Worm (Caenorhabditis elegans) whole organism, L4 larva: ENCODE data around the gene ddx-15.

Experiments
- D1046.2 ChIP-seq: fragments of 200-800 bp; sonication (Bioruptor generic); IDR thresholded peaks from 2 replicates; pipeline ENCODE4 v1.3.6; 2022; ENCODE audit warnings: missing genetic modification characterization, missing compliant biosample characterization
- F10B5.3 ChIP-seq: sonication (generic microtip); optimal IDR thresholded peaks from 2 replicates; lab custom pipeline; 2016; ENCODE audit warnings: mild to moderate bottlenecking, missing genetic modification characterization, missing compliant biosample characterization
- F44E2.7 ChIP-seq: fragments of 200-800 bp; sonication (Bioruptor generic); IDR thresholded peaks from 2 replicates; pipeline ENCODE4 v2.1.2; 2022; ENCODE audit warnings: missing genetic modification characterization, missing compliant biosample characterization
- T20F7.1 ChIP-seq: fragments of 200-800 bp; sonication (Bioruptor generic); optimal IDR thresholded peaks from 2 replicates; lab custom pipeline; 2018; ENCODE audit warnings: mild to moderate bottlenecking, missing genetic modification characterization, missing compliant biosample characterization
- T26A8.4 ChIP-seq: fragments of 200-800 bp; sonication (Bioruptor generic); IDR thresholded peaks from 2 replicates; pipeline ENCODE4 v1.3.6; 2022; ENCODE audit warnings: missing genetic modification characterization, missing compliant biosample characterization
- Y5F2A.4 ChIP-seq: fragments of 200-800 bp; sonication (Bioruptor generic); optimal IDR thresholded peaks from 2 replicates; lab custom pipeline; 2018; ENCODE audit warnings: mild to moderate bottlenecking, missing genetic modification characterization, missing compliant biosample characterization
- ZK546.5 ChIP-seq, 2 experiments: sonication (generic microtip); optimal IDR thresholded peaks; 2 replicates each; lab custom pipeline; 2017; ENCODE audit warnings: missing biosample characterization in 2 of 2, missing genetic modification characterization in 2 of 2
- aha-1 ChIP-seq: fragments of 150-350 bp; peaks from one replicate; lab custom pipeline; 2014; ENCODE audit warnings: missing biosample characterization, missing genetic modification characterization
- aly-2 ChIP-seq: sonication (generic microtip); optimal IDR thresholded peaks from 2 replicates; lab custom pipeline; 2018; ENCODE audit warnings: missing biosample characterization, missing genetic modification characterization
- attf-4 ChIP-seq: sonication (generic microtip); optimal IDR thresholded peaks from 3 replicates; lab custom pipeline; 2017; ENCODE audit warnings: missing biosample characterization, missing genetic modification characterization
- ceh-28 ChIP-seq: fragments of 150-350 bp; optimal IDR thresholded peaks from 2 replicates; lab custom pipeline; 2014; ENCODE audit warnings: missing biosample characterization, missing genetic modification reagents, missing genetic modification characterization
- ceh-32 ChIP-seq: sonication (generic microtip); optimal IDR thresholded peaks from 2 replicates; lab custom pipeline; 2016; ENCODE audit warnings: mild to moderate bottlenecking, missing genetic modification characterization, missing compliant biosample characterization; ENCODE audit not compliant: poor library complexity
- ceh-44 ChIP-seq: fragments of 200-800 bp; sonication (Bioruptor generic); IDR thresholded peaks from 2 replicates; pipeline ENCODE4 v1.3.6; 2022; ENCODE audit warnings: missing genetic modification reagents, missing genetic modification characterization, missing compliant biosample characterization
- ceh-82 ChIP-seq: sonication (generic microtip); optimal IDR thresholded peaks from 2 replicates; lab custom pipeline; 2017; ENCODE audit warnings: missing biosample characterization, missing genetic modification characterization
- ces-1 ChIP-seq: fragments of 150-350 bp; sonication (generic microtip); optimal IDR thresholded peaks from 4 replicates; lab custom pipeline; 2014; ENCODE audit warnings: missing biosample characterization, missing genetic modification reagents, missing genetic modification characterization
- daf-12 ChIP-seq: fragments of 150-350 bp; optimal IDR thresholded peaks from 2 replicates; lab custom pipeline; 2014; ENCODE audit warnings: missing biosample characterization, missing genetic modification reagents, missing genetic modification characterization
- daf-16 ChIP-seq, 3 experiments: sonication (generic microtip); optimal IDR thresholded peaks; 2 replicates each; lab custom pipeline; 2016 to 2017; ENCODE audit warnings: missing genetic modification characterization in 3 of 3, missing genetic modification reagents in 3 of 3, mild to moderate bottlenecking in 2 of 3, missing compliant biosample characterization in 2 of 3, missing biosample characterization in 1 of 3, moderate library complexity in 1 of 3
- duxl-1 ChIP-seq: sonication (generic microtip); optimal IDR thresholded peaks from 2 replicates; lab custom pipeline; 2016; ENCODE audit warnings: mild to moderate bottlenecking, missing genetic modification characterization, moderate library complexity, missing compliant biosample characterization; ENCODE audit not compliant: poor library complexity
- dve-1 ChIP-seq: sonication (generic microtip); optimal IDR thresholded peaks from 2 replicates; lab custom pipeline; 2017; ENCODE audit warnings: antibody characterized with exemption, mild to moderate bottlenecking, missing genetic modification characterization, missing compliant biosample characterization; ENCODE audit not compliant: insufficient read depth
- egl-43 ChIP-seq: fragments of 200-800 bp; sonication (Bioruptor generic); IDR thresholded peaks from 2 replicates; pipeline ENCODE4 v1.3.6; 2022; ENCODE audit warnings: missing genetic modification reagents, missing genetic modification characterization, missing compliant biosample characterization
- fos-1 ChIP-seq: fragments of 150-350 bp; optimal IDR thresholded peaks from 2 replicates; lab custom pipeline; 2014; ENCODE audit warnings: missing biosample characterization, missing genetic modification characterization
- hlh-11 ChIP-seq: fragments of 200-800 bp; sonication (Bioruptor generic); optimal IDR thresholded peaks from 2 replicates; lab custom pipeline; 2018; ENCODE audit warnings: mild to moderate bottlenecking, missing genetic modification characterization, missing compliant biosample characterization
- hlh-30 ChIP-seq: sonication (generic microtip); optimal IDR thresholded peaks from 2 replicates; lab custom pipeline; 2017; ENCODE audit warnings: antibody characterized with exemption, mild to moderate bottlenecking, missing genetic modification characterization, missing compliant biosample characterization; ENCODE audit not compliant: insufficient read depth
- jun-1 ChIP-seq: fragments of 150-350 bp; optimal IDR thresholded peaks from 2 replicates; lab custom pipeline; 2014; ENCODE audit warnings: missing biosample characterization, missing genetic modification reagents, missing genetic modification characterization
- lin-1 ChIP-seq: fragments of 200-800 bp; sonication (Bioruptor generic); IDR thresholded peaks from 2 replicates; pipeline ENCODE4 v1.3.6; 2022; ENCODE audit warnings: missing genetic modification reagents, missing genetic modification characterization, missing compliant biosample characterization
- lin-15B ChIP-seq: fragments of 150-350 bp; sonication (generic microtip); optimal IDR thresholded peaks from 3 replicates; lab custom pipeline; 2014; ENCODE audit warnings: missing biosample characterization, missing genetic modification characterization
- lin-29 ChIP-seq: fragments of 200-800 bp; sonication (Bioruptor generic); IDR thresholded peaks from 2 replicates; pipeline ENCODE4 v1.3.6; 2022; ENCODE audit warnings: missing genetic modification reagents, missing genetic modification characterization, missing compliant biosample characterization
- lin-39 ChIP-seq: fragments of 150-350 bp; optimal IDR thresholded peaks from 2 replicates; lab custom pipeline; 2014; ENCODE audit warnings: missing biosample characterization, missing genetic modification reagents, missing genetic modification characterization
- lir-3 ChIP-seq: sonication (generic microtip); optimal IDR thresholded peaks from 2 replicates; lab custom pipeline; 2016; ENCODE audit warnings: mild to moderate bottlenecking, missing genetic modification characterization, missing compliant biosample characterization
- madf-5 ChIP-seq, 2 experiments: fragments of 200-800 bp; sonication (Bioruptor generic); IDR thresholded peaks; 2 replicates each; pipeline ENCODE4 v1.3.6; 2022; ENCODE audit warnings: missing compliant biosample characterization in 2 of 2, missing genetic modification characterization in 2 of 2
- madf-9 ChIP-seq: fragments of 200-800 bp; sonication (Bioruptor generic); conservative IDR thresholded peaks from 2 replicates; pipeline ENCODE4 v1.3.6; 2022; ENCODE audit warnings: missing genetic modification reagents, missing genetic modification characterization, missing compliant biosample characterization
- mdt-29 ChIP-seq: fragments of 200-800 bp; sonication (Bioruptor generic); IDR thresholded peaks from 2 replicates; pipeline ENCODE4 v1.3.6; 2022; ENCODE audit warnings: missing genetic modification reagents, missing genetic modification characterization, missing compliant biosample characterization
- mep-1 ChIP-seq: fragments of 150-350 bp; sonication (generic microtip); optimal IDR thresholded peaks from 3 replicates; lab custom pipeline; 2014; ENCODE audit warnings: missing biosample characterization, missing genetic modification characterization
- mes-2 ChIP-seq: sonication (generic microtip); optimal IDR thresholded peaks from 2 replicates; lab custom pipeline; 2016; ENCODE audit warnings: missing genotype, mild to moderate bottlenecking, missing genetic modification characterization, missing compliant biosample characterization; ENCODE audit not compliant: poor library complexity, severe bottlenecking
- mxl-2 ChIP-seq: fragments of 200-800 bp; sonication (Bioruptor generic); conservative IDR thresholded peaks from 2 replicates; pipeline ENCODE4 v1.3.6; 2022; ENCODE audit warnings: missing genetic modification reagents, missing genetic modification characterization, missing compliant biosample characterization
- nhr-28 ChIP-seq: fragments of 150-350 bp; optimal IDR thresholded peaks from 2 replicates; lab custom pipeline; 2014; ENCODE audit warnings: missing biosample characterization, missing genetic modification characterization
- nhr-42 ChIP-seq: fragments of 200-800 bp; sonication (Bioruptor generic); IDR thresholded peaks from 2 replicates; pipeline ENCODE4 v1.3.6; 2022; ENCODE audit warnings: missing genetic modification characterization, missing compliant biosample characterization
- nhr-48 ChIP-seq: sonication (generic microtip); optimal IDR thresholded peaks from 2 replicates; lab custom pipeline; 2016; ENCODE audit warnings: mild to moderate bottlenecking, missing genetic modification characterization, missing compliant biosample characterization
- nhr-6 ChIP-seq: fragments of 150-350 bp; optimal IDR thresholded peaks from 2 replicates; lab custom pipeline; 2014; ENCODE audit warnings: missing biosample characterization, missing genetic modification characterization
- nhr-76 ChIP-seq: fragments of 150-350 bp; optimal IDR thresholded peaks from 2 replicates; lab custom pipeline; 2014; ENCODE audit warnings: missing biosample characterization, missing genetic modification characterization
- rbr-2 ChIP-seq: sonication (generic microtip); optimal IDR thresholded peaks from 2 replicates; lab custom pipeline; 2016; ENCODE audit warnings: missing genotype, missing genetic modification characterization, missing compliant biosample characterization
- saeg-2 ChIP-seq: fragments of 200-800 bp; sonication (Bioruptor generic); IDR thresholded peaks from 2 replicates; pipeline ENCODE4 v1.3.6; 2022; ENCODE audit warnings: missing genetic modification reagents, missing genetic modification characterization, missing compliant biosample characterization
- set-16 ChIP-seq: fragments of 200-800 bp; sonication (Bioruptor generic); IDR thresholded peaks from 2 replicates; pipeline ENCODE4 v1.3.6; 2022; ENCODE audit warnings: missing genetic modification reagents, missing genetic modification characterization, missing compliant biosample characterization
- spr-1 ChIP-seq: sonication (generic microtip); optimal IDR thresholded peaks from 2 replicates; lab custom pipeline; 2016; ENCODE audit warnings: mild to moderate bottlenecking, missing genetic modification characterization, missing compliant biosample characterization
- spr-3 ChIP-seq: fragments of 200-800 bp; sonication (Bioruptor generic); optimal IDR thresholded peaks from 2 replicates; lab custom pipeline; 2018; ENCODE audit warnings: mild to moderate bottlenecking, missing genetic modification characterization, missing compliant biosample characterization
- tag-97 ChIP-seq: fragments of 200-800 bp; sonication (Bioruptor generic); IDR thresholded peaks from 2 replicates; pipeline ENCODE4 v1.3.6; 2022; ENCODE audit warnings: missing genetic modification characterization, missing compliant biosample characterization
- unc-130 ChIP-seq: sonication (generic microtip); optimal IDR thresholded peaks from 2 replicates; lab custom pipeline; 2016; ENCODE audit warnings: missing genetic modification reagents, missing genetic modification characterization, missing compliant biosample characterization
- unc-62 ChIP-seq, 3 experiments: fragments of 150-350 bp in 1 of 3; sonication (generic microtip); optimal IDR thresholded peaks in 2 of 3; peaks in 1 of 3; 1 replicate in 1 of 3; 2 replicates in 2 of 3; lab custom pipeline; 2014 to 2017; ENCODE audit warnings: missing biosample characterization in 3 of 3, missing genetic modification characterization in 3 of 3, missing genetic modification reagents in 3 of 3, missing genotype in 1 of 3
- zfp-2 ChIP-seq: sonication (generic microtip); optimal IDR thresholded peaks from 2 replicates; lab custom pipeline; 2016; ENCODE audit warnings: mild to moderate bottlenecking, missing genetic modification characterization, missing compliant biosample characterization
- ztf-11 ChIP-seq: fragments of 150-350 bp; optimal IDR thresholded peaks from 2 replicates; lab custom pipeline; 2014; ENCODE audit warnings: missing biosample characterization, missing genetic modification characterization

The ddx-15 gene

DNA sequence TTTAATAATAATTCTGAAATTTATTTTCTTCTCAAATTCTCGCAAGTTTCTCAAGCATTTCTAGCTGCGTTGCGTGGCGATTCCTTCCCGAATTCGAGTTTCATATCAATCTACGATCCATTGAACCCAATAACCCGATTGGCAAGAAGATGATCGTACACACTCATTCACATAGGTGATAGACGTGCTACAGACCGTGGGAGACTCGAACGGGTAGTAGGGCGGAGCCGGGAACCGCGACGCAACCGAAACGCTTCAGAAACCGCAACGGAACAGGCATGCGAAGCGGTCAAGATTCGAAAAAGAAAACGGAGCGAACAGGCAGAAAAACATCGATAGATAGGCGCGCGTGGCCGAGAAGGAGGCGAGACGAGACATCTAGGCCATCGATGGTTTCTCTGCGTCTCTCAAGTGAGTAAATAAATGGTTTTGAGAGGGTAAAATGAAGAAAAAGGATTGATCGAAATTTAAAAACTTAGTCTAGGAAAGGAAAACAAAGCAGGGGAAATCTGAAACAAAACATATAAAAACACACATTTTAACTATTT lies 12.0 kb upstream of the ddx-15 start, which contains the start of gene madf-11 (continued):
- TF ChIP-seq hlh-11 (tag; lab: Kevin White, UChicago) (peak; percentile 74), nhr-48 (peak; percentile 17), madf-5 (GFP tag; IDR thresholded peaks at IDR 0.05; lab: Robert Waterston, UW) (no peak), mes-2 (tag; lab: Kevin White, UChicago) (peak; percentile 96), T20F7.1 (GFP tag; lab: Kevin White, UChicago) (no peak), mep-1 (tag; lab: Kevin White, UChicago) (peak; percentile 76), lin-39 (tag; lab: Kevin White, UChicago) (no peak), daf-16 (GFP tag; optimal IDR thresholded peaks at IDR 0.05; lab: Kevin White, UChicago) (no peak), daf-16 (tag; optimal IDR thresholded peaks at IDR 0.05; lab: Kevin White, UChicago) (peak; percentile 62), spr-3 (GFP tag; lab: Kevin White, UChicago) (no peak), ztf-11 (tag; lab: Kevin White, UChicago) (no peak), lin-1 (GFP tag; lab: Robert Waterston, UW) (no peak), dve-1 (tag; lab: Kevin White, UChicago) (peak; percentile 78), ceh-28 (tag; lab: Kevin White, UChicago) (peak; percentile 42), mdt-29 (no peak), jun-1 (peak; percentile 1), madf-9 (0 out of 2 replicates have a peak, but pooled peaks have one; percentile 44), attf-4 (tag; lab: Kevin White, UChicago) (no peak), rbr-2 (tag; lab: Kevin White, UChicago) (peak; percentile 73), ceh-82 (tag; lab: Kevin White, UChicago) (no peak), nhr-76 (tag; lab: Kevin White, UChicago) (no peak), F10B5.3 (tag; lab: Kevin White, UChicago) (no peak), aly-2 (tag; lab: Kevin White, UChicago) (no peak), duxl-1 (tag; lab: Kevin White, UChicago) (no peak), set-16 (peak; percentile 60), egl-43 (GFP tag; lab: Robert Waterston, UW) (no peak; the same call in 1 of the 2 replicates), mxl-2 (GFP tag; lab: Robert Waterston, UW) (no peak), aha-1 (peak; percentile 99), lin-29 (no peak), ces-1 (GFP tag; lab: Kevin White, UChicago) (no peak), ZK546.5 (tag; optimal IDR thresholded peaks at IDR 0.05; lab: Kevin White, UChicago) (no peak), nhr-42 (no peak), hlh-30 (tag; lab: Kevin White, UChicago) (peak; percentile 63), nhr-6 (tag; lab: Kevin White, UChicago) (peak; percentile 69), D1046.2 (GFP tag; lab: Robert Waterston, UW) (0 out of 2 replicates have a peak, but pooled peaks have one; percentile 23), Y5F2A.4 (GFP tag; lab: Kevin White, UChicago) (no peak), unc-62 (GFP tag; optimal IDR thresholded peaks at IDR 0.05 in 1 of 2; lab: Kevin White, UChicago) (peak in 1 of 2 experiments; percentile 98), unc-62 (tag; optimal IDR thresholded peaks at IDR 0.05; lab: Kevin White, UChicago) (no peak), zfp-2 (no peak), ceh-32 (no peak), lir-3 (no peak), saeg-2 (GFP tag; lab: Robert Waterston, UW) (no peak), lin-15B (tag; lab: Kevin White, UChicago) (peak; percentile 41), T26A8.4 (GFP tag; lab: Robert Waterston, UW) (peak; percentile 37; the same call in 1 of the 2 replicates), daf-12 (tag; lab: Kevin White, UChicago) (no peak), spr-1 (tag; lab: Kevin White, UChicago) (no peak), ceh-44 (no peak), tag-97 (no peak), unc-130 (peak; percentile 7), F44E2.7 (GFP tag; lab: Robert Waterston, UW) (no peak), nhr-28 (tag; lab: Kevin White, UChicago) (peak; percentile 77), fos-1 (no peak)
